Worm (Caenorhabditis elegans): Measurements from ENCODE around the gene C29E4.11.
A peak's percentile ranks its signal among the peaks of the same experiment; 100 is the strongest.

- TF ChIP-seq C34B4.2 (tag; optimal IDR thresholded peaks at IDR 0.05) (no peak), ztf-4 (tag; optimal IDR thresholded peaks at IDR 0.05) (no peak), lir-3 (tag; optimal IDR thresholded peaks at IDR 0.05; ENCODE audit: poor library complexity) (no peak), nhr-11 (tag; optimal IDR thresholded peaks at IDR 0.05) (no peak), unc-62 (GFP tag; optimal IDR thresholded peaks at IDR 0.05) (no peak), ces-1 (GFP tag; optimal IDR thresholded peaks at IDR 0.05) (no peak), lsy-2 (tag; optimal IDR thresholded peaks at IDR 0.05) (peak; percentile 57 to 67), ama-1 (optimal IDR thresholded peaks at IDR 0.05) (no peak), F16B12.6 (tag; optimal IDR thresholded peaks at IDR 0.05) (peak; percentile 40), elt-2 (tag; optimal IDR thresholded peaks at IDR 0.05) (peak; percentile 5), unc-86 (tag; optimal IDR thresholded peaks at IDR 0.05) (no peak)
Observed at ce11 chrIII:7978723-7979122, 20.8 kb upstream of the C29E4.11 start.
